Fruit fly (Drosophila melanogaster): ENCODE data around the gene xit.

Gene xit

dm6 chrX:6843841-6844440 lies 23.1 kb downstream of the xit start, which contains the start of the genes CG14435 and Tmf (continued):
- TF ChIP-seq btn (GFP tag; optimal IDR thresholded peaks at IDR 0.05) = no peak
- TF ChIP-seq CG17359 (tag; optimal IDR thresholded peaks at IDR 0.05) = peak; percentile 95
- TF ChIP-seq CG3995 (GFP tag; optimal IDR thresholded peaks at IDR 0.05) = peak; percentile 26
- peak; percentile 56 for TF ChIP-seq CG18764 (GFP tag; optimal IDR thresholded peaks at IDR 0.05)
- TF ChIP-seq CG2875 (GFP tag; optimal IDR thresholded peaks at IDR 0.05) = peak; percentile 60
- no peak for TF ChIP-seq z (GFP tag; IDR thresholded peaks at IDR 0.05)
- peak; percentile 82 for TF ChIP-seq HLH3B (GFP tag; IDR thresholded peaks at IDR 0.05)
- TF ChIP-seq Usf (GFP tag; optimal IDR thresholded peaks at IDR 0.05) = peak; percentile 81
- TF ChIP-seq CG14710 (tag; optimal IDR thresholded peaks at IDR 0.05) = peak; percentile 91
- TF ChIP-seq ash1 (GFP tag; optimal IDR thresholded peaks at IDR 0.05) = no peak
- TF ChIP-seq Side (GFP tag; optimal IDR thresholded peaks at IDR 0.05) = peak; percentile 1
- TF ChIP-seq tgo (GFP tag; IDR thresholded peaks at IDR 0.05) = peak; percentile 86
- TF ChIP-seq fu2 (GFP tag; optimal IDR thresholded peaks at IDR 0.05) = peak; percentile 28
- TF ChIP-seq CG13123 (GFP tag; optimal IDR thresholded peaks at IDR 0.05) = peak; percentile 62
- peak; percentile 72 for TF ChIP-seq rib (GFP tag; IDR thresholded peaks at IDR 0.05)
- no peak for TF ChIP-seq da (GFP tag; optimal IDR thresholded peaks at IDR 0.05)
- peak; percentile 38 for TF ChIP-seq CTCF (GFP tag; optimal IDR thresholded peaks at IDR 0.05)
- peak; percentile 74 for TF ChIP-seq CG17385 (GFP tag; optimal IDR thresholded peaks at IDR 0.05)
- TF ChIP-seq CG8924 (tag; optimal IDR thresholded peaks at IDR 0.05) = peak; percentile 90
- peak; percentile 87 for TF ChIP-seq ranshi (GFP tag; IDR thresholded peaks at IDR 0.05)
- peak; percentile 71 for TF ChIP-seq CG18476 (GFP tag; optimal IDR thresholded peaks at IDR 0.05)
- TF ChIP-seq Poxn (GFP tag; IDR thresholded peaks at IDR 0.05) = peak; percentile 69
- peak; percentile 31 for TF ChIP-seq NC2β (GFP tag; optimal IDR thresholded peaks at IDR 0.05)
- TF ChIP-seq ewg (GFP tag; optimal IDR thresholded peaks at IDR 0.05) = peak; percentile 67
- peak; percentile 21; the same call in 1 of the 2 replicates for TF ChIP-seq Bgb (GFP tag; IDR thresholded peaks at IDR 0.05; ENCODE audit: partially characterized antibody)
- no peak for TF ChIP-seq sd (tag; optimal IDR thresholded peaks at IDR 0.05)
- TF ChIP-seq HLH4C (GFP tag; IDR thresholded peaks at IDR 0.05; ENCODE audit: partially characterized antibody) = peak; percentile 56; the same call in 1 of the 3 replicates
- TF ChIP-seq CG3065 (GFP tag; optimal IDR thresholded peaks at IDR 0.05) = no peak
- TF ChIP-seq sc (optimal IDR thresholded peaks at IDR 0.05) = no peak
- TF ChIP-seq sc (GFP tag; optimal IDR thresholded peaks at IDR 0.05) = peak; percentile 58
- peak; percentile 77 for TF ChIP-seq fd96Cb (tag; optimal IDR thresholded peaks at IDR 0.05)
- peak; percentile 43 to 68 for TF ChIP-seq chif (GFP tag; optimal IDR thresholded peaks at IDR 0.05)
- peak; percentile 58 for TF ChIP-seq Dip3 (GFP tag; optimal IDR thresholded peaks at IDR 0.05)
- TF ChIP-seq danr (GFP tag; IDR thresholded peaks at IDR 0.05) = peak; percentile 74
- TF ChIP-seq mirr (GFP tag; optimal IDR thresholded peaks at IDR 0.05) = peak; percentile 49
- no peak; the same call in 1 of the 2 replicates for TF ChIP-seq ato (GFP tag; IDR thresholded peaks at IDR 0.05; ENCODE audit: partially characterized antibody)
- peak; percentile 55 for TF ChIP-seq lbe (GFP tag; optimal IDR thresholded peaks at IDR 0.05)
- peak; percentile 87 for TF ChIP-seq CG9817 (tag; optimal IDR thresholded peaks at IDR 0.05)
- TF ChIP-seq Hr78 (GFP tag; optimal IDR thresholded peaks at IDR 0.05) = peak in 1 of 2 experiments; percentile 46
- TF ChIP-seq CG2199 (GFP tag; IDR thresholded peaks at IDR 0.05) = 0 out of 3 replicates have a peak, but pooled peaks have one; percentile 24
- 0 out of 2 replicates have a peak, but pooled peaks have one; percentile 47 for TF ChIP-seq aop (GFP tag; IDR thresholded peaks at IDR 0.05)
- peak; percentile 52 for TF ChIP-seq CG13624 (GFP tag; optimal IDR thresholded peaks at IDR 0.05)
- TF ChIP-seq Pdp1 (GFP tag; optimal IDR thresholded peaks at IDR 0.05) = peak; percentile 48 to 75
- TF ChIP-seq gcm2 (GFP tag; optimal IDR thresholded peaks at IDR 0.05) = no peak
- TF ChIP-seq CG15479 (GFP tag; optimal IDR thresholded peaks at IDR 0.05) = peak; percentile 3
- no peak for TF ChIP-seq pb (GFP tag; optimal IDR thresholded peaks at IDR 0.05)
- no peak for TF ChIP-seq Doc2 (GFP tag; IDR thresholded peaks at IDR 0.05)
- no peak for TF ChIP-seq Asciz (GFP tag; optimal IDR thresholded peaks at IDR 0.05)
- TF ChIP-seq stwl (tag; optimal IDR thresholded peaks at IDR 0.05) = peak; percentile 26
- no peak for TF ChIP-seq Hand (GFP tag; optimal IDR thresholded peaks at IDR 0.05)
